Worm (Caenorhabditis elegans): ENCODE data around the gene F13A7.12.
"Not testable (repeated sequence)": the region's sequence is repeated elsewhere in the genome, so short reads cannot be mapped to it uniquely, and the experiment has no call there.

F13A7.12 gene

DNA sequence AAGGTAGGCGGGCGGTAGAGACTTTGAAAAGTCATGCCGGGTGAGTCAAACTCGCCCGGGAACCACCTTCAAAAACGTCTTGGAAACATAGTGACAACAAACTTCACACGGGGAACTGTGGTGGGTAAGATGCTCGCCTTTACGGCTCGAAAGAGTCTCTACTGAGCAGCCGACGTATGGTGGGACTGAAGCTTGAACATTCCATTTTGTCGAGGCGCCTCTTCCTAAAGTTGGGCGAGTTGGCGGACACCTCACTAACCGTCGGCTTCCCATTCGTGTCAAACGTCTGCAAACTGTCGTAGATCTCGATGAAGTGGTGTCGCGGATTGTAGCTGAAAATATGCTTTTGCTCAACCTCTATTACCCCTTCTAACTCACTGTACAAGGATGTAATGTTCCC, 12.9 kb upstream of the F13A7.12 start:
- TF ChIP-seq zag-1 (tag; optimal IDR thresholded peaks at IDR 0.05) (no peak), unc-39 (tag; optimal IDR thresholded peaks at IDR 0.05) (no peak), mab-5 (tag; optimal IDR thresholded peaks at IDR 0.05) (no peak), sma-3 (GFP tag; optimal IDR thresholded peaks at IDR 0.05) (no peak), lin-13 (GFP tag; optimal IDR thresholded peaks at IDR 0.05) (no peak)

DNA sequence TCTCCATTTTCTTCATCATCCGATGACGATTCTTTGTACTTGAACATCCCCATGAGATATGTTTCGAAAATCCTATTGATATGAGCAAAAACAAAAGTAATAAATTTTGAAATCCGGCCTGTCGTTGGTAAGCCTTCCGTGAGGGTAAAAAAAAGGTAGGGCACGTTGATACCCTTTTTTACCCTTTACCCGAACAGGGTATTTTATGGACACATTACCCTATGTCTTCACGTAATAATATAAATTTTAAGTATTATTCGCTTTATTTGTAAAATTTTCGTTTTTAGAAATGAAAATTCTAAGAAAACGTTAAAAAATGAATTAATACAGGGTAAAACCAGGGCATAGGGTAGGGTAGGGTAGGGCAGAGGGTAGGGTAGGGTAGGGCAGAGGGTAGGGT, 12.1 kb upstream of the F13A7.12 start, which contains the start of gene F13A7.7:
TSS of gene F13A7.7 (minus strand) at position 101 of the 400 bp plus-strand sequence.
- not testable (repeated sequence) for TF ChIP-seq peb-1, mbf-1, nhr-237 (tag; optimal IDR thresholded peaks at IDR 0.05)

DNA sequence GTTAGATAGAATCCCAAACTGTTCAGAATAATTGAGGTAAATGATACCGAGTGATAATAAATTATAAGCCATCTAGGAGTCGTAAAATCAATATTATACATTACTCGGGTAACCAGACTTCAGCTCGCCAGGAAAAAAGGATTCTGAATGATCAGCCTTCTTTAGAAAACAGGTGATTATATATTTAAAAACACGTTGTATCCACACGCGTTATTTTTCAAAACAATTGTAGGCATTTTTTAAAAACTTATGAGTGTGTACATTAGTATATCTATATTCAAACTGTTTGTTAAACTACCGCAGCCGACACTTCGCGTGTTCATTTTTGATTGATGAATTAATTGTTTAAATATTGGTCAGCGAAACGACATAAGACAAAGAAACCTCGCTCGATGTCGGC, 7.6 kb upstream of the F13A7.12 start, which contains the start of gene sri-65:
TSS of gene sri-65 (minus strand) at position 101 of the 400 bp plus-strand sequence.
- no peak for TF ChIP-seq unc-62 (GFP tag; optimal IDR thresholded peaks at IDR 0.05)
- TF ChIP-seq alr-1 (tag; optimal IDR thresholded peaks at IDR 0.05): no peak
- TF ChIP-seq nhr-12 (tag; optimal IDR thresholded peaks at IDR 0.05): no peak
- no peak for TF ChIP-seq lin-39 (tag; optimal IDR thresholded peaks at IDR 0.05)
- no peak for TF ChIP-seq ztf-4 (tag; optimal IDR thresholded peaks at IDR 0.05)
- TF ChIP-seq elt-3 (tag; optimal IDR thresholded peaks at IDR 0.05): no peak
- TF ChIP-seq blmp-1 (tag; optimal IDR thresholded peaks at IDR 0.05; ENCODE audit: insufficient read depth): no peak
- no peak for TF ChIP-seq nhr-129 (tag; optimal IDR thresholded peaks at IDR 0.05)
- no peak for TF ChIP-seq egl-27 (tag; optimal IDR thresholded peaks at IDR 0.05)
- TF ChIP-seq mbf-1 (tag; optimal IDR thresholded peaks at IDR 0.05): no peak
- no peak for TF ChIP-seq mdl-1 (tag; optimal IDR thresholded peaks at IDR 0.05)
- TF ChIP-seq ama-1 (optimal IDR thresholded peaks at IDR 0.05): no peak
- TF ChIP-seq sma-3 (GFP tag; optimal IDR thresholded peaks at IDR 0.05): no peak
- TF ChIP-seq aly-2 (tag; optimal IDR thresholded peaks at IDR 0.05): no peak

DNA sequence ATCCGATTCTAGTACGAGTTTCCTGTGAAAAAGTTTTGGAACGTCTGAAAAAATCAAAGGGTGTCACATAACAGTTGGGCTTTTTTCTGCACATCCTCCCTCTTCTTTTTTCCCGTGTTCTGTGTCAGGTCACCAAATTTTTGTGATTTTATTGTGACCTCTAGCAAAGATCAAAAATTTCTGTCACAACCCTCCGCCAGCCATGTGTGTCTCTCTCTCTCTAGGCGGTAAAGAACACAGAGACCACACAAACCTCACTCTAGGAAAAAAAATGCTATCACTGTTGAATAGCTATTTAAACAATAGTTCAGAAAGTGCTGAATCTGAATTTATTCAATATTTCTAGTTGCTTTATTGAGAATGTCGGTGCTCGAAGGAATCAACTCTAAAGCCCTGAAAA, 5.2 kb upstream of the F13A7.12 start, which contains the start of gene gst-44:
TSS of gene gst-44 (plus strand) at position 237 of the 400 bp plus-strand sequence.
- peak; percentile 5 for TF ChIP-seq nhr-129 (tag; optimal IDR thresholded peaks at IDR 0.05)
- TF ChIP-seq fos-1 (tag; optimal IDR thresholded peaks at IDR 0.05): peak; percentile 49
- no peak for TF ChIP-seq lin-39 (tag; optimal IDR thresholded peaks at IDR 0.05)
- peak; percentile 77 for TF ChIP-seq sma-9 (GFP tag; optimal IDR thresholded peaks at IDR 0.05)
- TF ChIP-seq sma-9 (tag; optimal IDR thresholded peaks at IDR 0.05): no peak

DNA sequence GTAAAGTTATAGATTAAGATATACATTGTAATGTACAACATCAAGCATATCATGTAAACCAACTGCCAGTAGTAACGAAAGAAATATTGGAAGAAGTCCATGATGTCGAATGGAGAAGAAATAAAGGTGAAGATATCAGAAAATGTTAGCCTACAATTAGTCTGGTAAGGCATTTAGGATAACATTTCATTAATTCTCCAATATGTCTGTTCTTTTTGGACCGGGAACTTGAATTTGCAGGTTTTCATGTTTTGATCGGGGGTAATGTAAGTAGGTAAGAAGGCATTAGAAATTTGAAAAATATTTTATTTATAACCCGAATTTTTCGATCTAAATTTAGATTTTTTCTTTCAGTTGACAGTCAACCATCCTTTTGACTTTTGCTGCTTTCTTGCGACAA, 2.1 kb upstream of the F13A7.12 start, which contains the start of gene srd-63:
TSS of gene srd-63 (minus strand) at position 101 of the 400 bp plus-strand sequence.
- no peak for TF ChIP-seq egl-27 (tag; optimal IDR thresholded peaks at IDR 0.05)
- no peak for TF ChIP-seq Y55F3AM.14 (GFP tag; optimal IDR thresholded peaks at IDR 0.05)
- no peak for TF ChIP-seq sem-4 (tag; optimal IDR thresholded peaks at IDR 0.05)
- no peak for TF ChIP-seq sma-9 (GFP tag; optimal IDR thresholded peaks at IDR 0.05)
- no peak for TF ChIP-seq sma-9 (tag; optimal IDR thresholded peaks at IDR 0.05)

DNA sequence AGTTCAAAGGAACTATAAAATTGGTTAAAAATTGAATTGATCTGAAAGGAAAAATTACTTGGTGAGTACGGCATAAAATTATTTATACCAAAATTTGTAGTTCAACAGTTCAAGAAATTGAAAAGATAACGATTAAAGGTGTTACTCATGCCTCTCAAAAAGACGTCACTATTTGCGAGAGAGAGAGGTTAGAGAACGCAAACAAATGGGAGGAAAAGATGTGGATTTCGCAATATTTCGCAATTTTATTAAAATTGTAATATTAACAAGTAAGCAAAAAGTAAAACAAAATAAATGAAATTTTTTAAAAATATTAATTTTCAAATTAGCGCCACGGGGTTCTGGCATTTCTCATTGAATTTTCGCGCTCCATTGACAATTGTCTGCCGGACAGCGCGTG, 708 bp upstream of the F13A7.12 start, which contains the start of gene F13A7.11:
TSS of gene F13A7.11 (minus strand) at position 174 of the 400 bp plus-strand sequence.
- TF ChIP-seq sma-9 (GFP tag; optimal IDR thresholded peaks at IDR 0.05) (peak; percentile 67), sma-9 (tag; optimal IDR thresholded peaks at IDR 0.05) (no peak), unc-55 (GFP tag; optimal IDR thresholded peaks at IDR 0.05) (peak; percentile 40), blmp-1 (tag; optimal IDR thresholded peaks at IDR 0.05; ENCODE audit: insufficient read depth) (no peak), sma-3 (GFP tag; optimal IDR thresholded peaks at IDR 0.05) (peak; percentile 24), gmeb-1 (tag; optimal IDR thresholded peaks at IDR 0.05) (peak; percentile 37), ZK546.5 (tag; optimal IDR thresholded peaks at IDR 0.05) (no peak), alr-1 (tag; optimal IDR thresholded peaks at IDR 0.05) (no peak), nhr-21 (tag; optimal IDR thresholded peaks at IDR 0.05) (no peak), lin-13 (GFP tag; optimal IDR thresholded peaks at IDR 0.05) (no peak), crh-2 (tag; optimal IDR thresholded peaks at IDR 0.05) (peak; percentile 11), lin-39 (tag; optimal IDR thresholded peaks at IDR 0.05) (no peak), C34F6.9 (tag; optimal IDR thresholded peaks at IDR 0.05) (peak; percentile 15), nhr-129 (tag; optimal IDR thresholded peaks at IDR 0.05) (peak; percentile 100), nhr-237 (tag; optimal IDR thresholded peaks at IDR 0.05) (no peak), R02D3.7 (tag; optimal IDR thresholded peaks at IDR 0.05) (no peak), unc-39 (tag; optimal IDR thresholded peaks at IDR 0.05) (no peak), dmd-4 (tag; optimal IDR thresholded peaks at IDR 0.05) (no peak), fos-1 (tag; optimal IDR thresholded peaks at IDR 0.05) (peak; percentile 80), lsy-2 (tag; optimal IDR thresholded peaks at IDR 0.05) (no peak), nhr-12 (tag; optimal IDR thresholded peaks at IDR 0.05) (no peak)

All from whole organism, L2 larva.